Fruit fly (Drosophila melanogaster) whole organism, embryonic: Measurements from ENCODE around the gene CG17930.

Experiments used
- ATbp ChIP-seq: fragments of 200-800 bp; sonication (Bioruptor generic); optimal IDR thresholded peaks from 2 replicates; lab custom pipeline; 2017; ENCODE audit warnings: missing biosample characterization, mild to moderate bottlenecking, missing genetic modification characterization, missing genetic modification reagents
- Ada2b ChIP-seq: fragments of 200-800 bp; sonication (Bioruptor generic); IDR thresholded peaks from 2 replicates; pipeline ENCODE4 v1.3.6; 2022; ENCODE audit warnings: missing biosample characterization, missing genetic modification characterization
- Adf1 ChIP-seq: fragments of 200-800 bp; sonication (Bioruptor generic); IDR thresholded peaks from 2 replicates; pipeline ENCODE4 v1.3.6; 2022; ENCODE audit warnings: missing biosample characterization, missing genetic modification characterization
- Aef1 ChIP-seq: fragments of 200-800 bp; sonication (Bioruptor generic); IDR thresholded peaks from 3 replicates; pipeline ENCODE4 v1.3.6; 2022; ENCODE audit warnings: missing biosample characterization, missing genetic modification characterization
- BtbVII ChIP-seq: fragments of 200-800 bp; sonication (Bioruptor generic); optimal IDR thresholded peaks from 3 replicates; lab custom pipeline; 2017; ENCODE audit warnings: missing biosample characterization, mild to moderate bottlenecking, missing genetic modification characterization
- CG10366 ChIP-seq: fragments of 200-800 bp; sonication (Bioruptor generic); IDR thresholded peaks from 2 replicates; pipeline ENCODE4 v1.3.6; 2022; ENCODE audit warnings: missing biosample characterization, missing genetic modification characterization
- CG11456 ChIP-seq: fragments of 200-800 bp; sonication (Bioruptor generic); IDR thresholded peaks from 3 replicates; pipeline ENCODE4 v1.3.6; 2022; ENCODE audit warnings: missing biosample characterization, missing genetic modification characterization
- CG11696 ChIP-seq: fragments of 200-800 bp; sonication (Bioruptor generic); IDR thresholded peaks from 2 replicates; pipeline ENCODE4 v1.3.6; 2022; ENCODE audit warnings: missing biosample characterization, missing genetic modification characterization
- CG12155 ChIP-seq: fragments of 200-800 bp; sonication (Bioruptor generic); optimal IDR thresholded peaks from 3 replicates; lab custom pipeline; 2016; ENCODE audit warnings: missing biosample characterization, missing genetic modification characterization
- CG12659 ChIP-seq: fragments of 200-800 bp; sonication (Bioruptor generic); optimal IDR thresholded peaks from 3 replicates; lab custom pipeline; 2017; ENCODE audit warnings: mild to moderate bottlenecking, missing biosample characterization, missing genetic modification reagents, missing genetic modification characterization
- CG13287 ChIP-seq: fragments of 200-800 bp; sonication (Bioruptor generic); IDR thresholded peaks from 2 replicates; pipeline ENCODE4 v1.3.6; 2022; ENCODE audit warnings: missing biosample characterization, missing genetic modification characterization; ENCODE audit not compliant: partially characterized antibody
- CG15269 ChIP-seq: fragments of 200-800 bp; sonication (Bioruptor generic); optimal IDR thresholded peaks from 2 replicates; lab custom pipeline; 2018; ENCODE audit warnings: missing biosample characterization, mild to moderate bottlenecking, missing genetic modification characterization, moderate library complexity
- CG15601 ChIP-seq: fragments of 200-800 bp; sonication (Bioruptor generic); optimal IDR thresholded peaks from 3 replicates; lab custom pipeline; 2019; ENCODE audit warnings: missing biosample characterization, mild to moderate bottlenecking, missing genetic modification characterization, moderate library complexity
- CG18262 ChIP-seq: fragments of 200-800 bp; optimal IDR thresholded peaks from 3 replicates; lab custom pipeline; 2019; ENCODE audit warnings: missing biosample characterization, mild to moderate bottlenecking, missing genetic modification characterization, moderate library complexity
- CG1832 ChIP-seq: fragments of 200-800 bp; sonication (Bioruptor generic); optimal IDR thresholded peaks from 2 replicates; lab custom pipeline; 2017; ENCODE audit warnings: missing biosample characterization, mild to moderate bottlenecking, missing genetic modification characterization, inconsistent platforms
- CG18599 ChIP-seq: fragments of 200-800 bp; sonication (Bioruptor generic); optimal IDR thresholded peaks from 3 replicates; lab custom pipeline; 2017; ENCODE audit warnings: missing biosample characterization, missing genetic modification characterization, mild to moderate bottlenecking, moderate library complexity, missing genetic modification reagents
- CG18764 ChIP-seq: fragments of 200-800 bp; sonication (Bioruptor generic); optimal IDR thresholded peaks from 3 replicates; lab custom pipeline; 2016; ENCODE audit warnings: missing biosample characterization, missing genetic modification characterization
- CG31224 ChIP-seq: fragments of 200-800 bp; sonication (Bioruptor generic); IDR thresholded peaks from 2 replicates; pipeline ENCODE4 v1.3.6; 2022; ENCODE audit warnings: missing biosample characterization, missing genetic modification characterization
- CG3407 ChIP-seq: fragments of 200-800 bp; sonication (Bioruptor generic); optimal IDR thresholded peaks from 2 replicates; lab custom pipeline; 2018; ENCODE audit warnings: missing biosample characterization, mild to moderate bottlenecking, missing genetic modification characterization
- CG34224 ChIP-seq: fragments of 200-800 bp; sonication (Bioruptor generic); IDR thresholded peaks from 3 replicates; pipeline ENCODE4 v1.3.6; 2022; ENCODE audit warnings: missing biosample characterization, missing genetic modification characterization; ENCODE audit not compliant: partially characterized antibody
- CG3847 ChIP-seq: fragments of 200-800 bp; sonication (Bioruptor generic); IDR thresholded peaks from 2 replicates; pipeline ENCODE4 v1.3.6; 2022; ENCODE audit warnings: missing biosample characterization, missing genetic modification characterization
- CG4328 ChIP-seq: fragments of 200-800 bp; sonication (Bioruptor generic); optimal IDR thresholded peaks from 3 replicates; lab custom pipeline; 2017; ENCODE audit warnings: missing biosample characterization, missing genetic modification reagents, missing genetic modification characterization
- CG43689 ChIP-seq: fragments of 200-800 bp; sonication (Bioruptor generic); IDR thresholded peaks from 2 replicates; pipeline ENCODE4 v1.3.6; 2022; ENCODE audit warnings: missing biosample characterization, missing genetic modification characterization
- CG6683 ChIP-seq: fragments of 200-800 bp; sonication (Bioruptor generic); optimal IDR thresholded peaks from 2 replicates; lab custom pipeline; 2017; ENCODE audit warnings: missing biosample characterization, mild to moderate bottlenecking, missing genetic modification characterization, missing genetic modification reagents
- Dad ChIP-seq: fragments of 200-800 bp; sonication (Bioruptor generic); optimal IDR thresholded peaks from 3 replicates; lab custom pipeline; 2016; ENCODE audit warnings: missing biosample characterization, missing genetic modification characterization
- Doc2 ChIP-seq: fragments of 200-800 bp; sonication (Bioruptor generic); IDR thresholded peaks from 2 replicates; pipeline ENCODE4 v1.3.6; 2022; ENCODE audit warnings: missing biosample characterization, missing genetic modification characterization
- HHEX ChIP-seq: fragments of 200-800 bp; sonication (Bioruptor generic); optimal IDR thresholded peaks from 3 replicates; lab custom pipeline; 2017; ENCODE audit warnings: missing biosample characterization, mild to moderate bottlenecking, missing genetic modification characterization, missing genetic modification reagents
- Hr39 ChIP-seq: fragments of >200 bp; optimal IDR thresholded peaks from 2 replicates; lab custom pipeline; 2017
- Oli ChIP-seq: fragments of 200-800 bp; sonication (Bioruptor generic); optimal IDR thresholded peaks from 2 replicates; lab custom pipeline; 2018; ENCODE audit warnings: missing biosample characterization, mild to moderate bottlenecking, missing genetic modification characterization, moderate library complexity
- Ravus ChIP-seq: fragments of 200-800 bp; sonication (Bioruptor generic); IDR thresholded peaks from 2 replicates; pipeline ENCODE4 v1.3.6; 2022; ENCODE audit warnings: missing biosample characterization, missing genetic modification characterization
- amos ChIP-seq: fragments of 200-800 bp; sonication (Bioruptor generic); IDR thresholded peaks from 2 replicates; pipeline ENCODE4 v1.3.6; 2022; ENCODE audit warnings: missing biosample characterization, missing genetic modification characterization; ENCODE audit not compliant: partially characterized antibody
- ara ChIP-seq: fragments of 200-800 bp; sonication (Bioruptor generic); IDR thresholded peaks from 2 replicates; pipeline ENCODE4 v1.3.6; 2022; ENCODE audit warnings: missing biosample characterization, missing genetic modification characterization
- bsh ChIP-seq, 2 experiments: fragments of 200-800 bp; sonication (Bioruptor generic); optimal IDR thresholded peaks; 2 replicates each; lab custom pipeline; 2017 to 2018; ENCODE audit warnings: mild to moderate bottlenecking in 2 of 2, missing biosample characterization in 2 of 2, missing genetic modification characterization in 2 of 2, moderate library complexity in 1 of 2
- btn ChIP-seq: fragments of 200-800 bp; sonication (Bioruptor generic); optimal IDR thresholded peaks from 2 replicates; lab custom pipeline; 2016; ENCODE audit warnings: missing biosample characterization, missing genetic modification characterization
- crol ChIP-seq: fragments of 200-800 bp; sonication (Bioruptor generic); IDR thresholded peaks from 2 replicates; pipeline ENCODE4 v1.3.6; 2022; ENCODE audit warnings: missing biosample characterization, missing genetic modification characterization
- h ChIP-seq: fragments of >200 bp; optimal IDR thresholded peaks from 2 replicates; lab custom pipeline; 2017
- jumu ChIP-seq: fragments of 200-800 bp; sonication (Bioruptor generic); optimal IDR thresholded peaks from 3 replicates; lab custom pipeline; 2016; ENCODE audit warnings: missing biosample characterization, missing genetic modification characterization
- luna ChIP-seq: fragments of 200-800 bp; sonication (Bioruptor generic); optimal IDR thresholded peaks from 2 replicates; lab custom pipeline; 2016; ENCODE audit warnings: missing biosample characterization, missing genetic modification characterization
- mirr ChIP-seq: fragments of 200-800 bp; sonication (Bioruptor generic); optimal IDR thresholded peaks from 3 replicates; lab custom pipeline; 2018; ENCODE audit warnings: missing biosample characterization, mild to moderate bottlenecking, missing genetic modification characterization
- oc ChIP-seq: fragments of 200-800 bp; sonication (Bioruptor generic); optimal IDR thresholded peaks from 2 replicates; lab custom pipeline; 2018; ENCODE audit warnings: missing biosample characterization, mild to moderate bottlenecking, missing genetic modification characterization, moderate library complexity
- pb ChIP-seq: fragments of 200-800 bp; sonication (Bioruptor generic); optimal IDR thresholded peaks from 3 replicates; lab custom pipeline; 2016; ENCODE audit warnings: missing biosample characterization, missing genetic modification characterization
- pho ChIP-seq: fragments of 200-800 bp; sonication (Bioruptor generic); optimal IDR thresholded peaks from 2 replicates; lab custom pipeline; 2016; ENCODE audit warnings: missing biosample characterization, missing genetic modification characterization
- phol ChIP-seq: fragments of 200-800 bp; sonication (Bioruptor generic); optimal IDR thresholded peaks from 3 replicates; lab custom pipeline; 2018; ENCODE audit warnings: missing biosample characterization, mild to moderate bottlenecking, missing genetic modification characterization, moderate library complexity
- prd ChIP-seq, 3 experiments: fragments of >200 bp in 2 of 3; fragments of 200-800 bp in 1 of 3; sonication (Bioruptor generic) in 1 of 3; optimal IDR thresholded peaks in 2 of 3; IDR thresholded peaks in 1 of 3; 2 replicates in 2 of 3; 3 replicates in 1 of 3; pipeline versions ENCODE4 v1.3.6 to Lab custom; 2017 to 2022; ENCODE audit warnings: missing biosample characterization in 1 of 3, missing genetic modification characterization in 1 of 3
- run ChIP-seq: fragments of 200-800 bp; sonication (Bioruptor generic); optimal IDR thresholded peaks from 3 replicates; lab custom pipeline; 2018; ENCODE audit warnings: missing biosample characterization, mild to moderate bottlenecking, missing genetic modification characterization
- stwl ChIP-seq: fragments of 200-800 bp; sonication (Bioruptor generic); optimal IDR thresholded peaks from 3 replicates; lab custom pipeline; 2018; ENCODE audit warnings: missing biosample characterization, mild to moderate bottlenecking, missing genetic modification characterization, moderate library complexity
- tap ChIP-seq: fragments of 200-800 bp; optimal IDR thresholded peaks from 3 replicates; lab custom pipeline; 2019; ENCODE audit warnings: missing biosample characterization, mild to moderate bottlenecking, missing genetic modification characterization, moderate library complexity

CG17930 gene

dm6 chr3R:16280003-16280998 is 47.3 kb upstream of the CG17930 start (continued):
- TF ChIP-seq Ravus (GFP tag; lab: Robert Waterston, UW) (peak; percentile 98), CG4328 (GFP tag; lab: Kevin White, UChicago) (peak; percentile 98), CG18599 (GFP tag; lab: Kevin White, UChicago) (peak; percentile 100), Dad (GFP tag; lab: Kevin White, UChicago) (peak; percentile 98), CG43689 (peak; percentile 99), mirr (GFP tag; lab: Kevin White, UChicago) (peak; percentile 97), Hr39 (lab: Kevin White, UChicago) (no peak), CG15269 (tag; lab: Kevin White, UChicago) (peak; percentile 100), CG3847 (GFP tag; lab: Robert Waterston, UW) (peak; percentile 100), pb (GFP tag; lab: Kevin White, UChicago) (peak; percentile 99), prd (optimal IDR thresholded peaks at IDR 0.05; lab: Kevin White, UChicago) (no peak), prd (GFP tag; IDR thresholded peaks at IDR 0.05; lab: Robert Waterston, UW) (peak; percentile 100), BtbVII (GFP tag; lab: Kevin White, UChicago) (peak; percentile 99), CG12155 (GFP tag; lab: Kevin White, UChicago) (peak; percentile 99), jumu (GFP tag; lab: Kevin White, UChicago) (peak; percentile 99), CG11456 (peak; percentile 99), ara (peak; percentile 99), tap (tag; lab: Kevin White, UChicago) (peak; percentile 100), phol (peak; percentile 99), amos (GFP tag; lab: Robert Waterston, UW) (0 out of 2 replicates have a peak, but pooled peaks have one; percentile 24), bsh (GFP tag; optimal IDR thresholded peaks at IDR 0.05; lab: Kevin White, UChicago) (peak; percentile 95 to 100), CG18262 (peak; percentile 100), CG11696 (GFP tag; lab: Robert Waterston, UW) (peak; percentile 98), CG10366 (GFP tag; lab: Robert Waterston, UW) (peak; percentile 100), CG31224 (GFP tag; lab: Robert Waterston, UW) (peak; percentile 98), CG6683 (GFP tag; lab: Kevin White, UChicago) (peak; percentile 97), CG13287 (GFP tag; lab: Robert Waterston, UW) (peak; percentile 48; the same call in 1 of the 2 replicates), stwl (tag; lab: Kevin White, UChicago) (peak; percentile 87), Ada2b (GFP tag; lab: Robert Waterston, UW) (peak; percentile 100), run (tag; lab: Kevin White, UChicago) (peak; percentile 99), CG15601 (tag; lab: Kevin White, UChicago) (peak; percentile 99), btn (GFP tag; lab: Kevin White, UChicago) (peak; percentile 98), Doc2 (GFP tag; lab: Robert Waterston, UW) (no peak; the same call in 1 of the 2 replicates), Adf1 (GFP tag; lab: Robert Waterston, UW) (peak; percentile 94), HHEX (GFP tag; lab: Kevin White, UChicago) (peak; percentile 99), CG1832 (peak; percentile 83), ATbp (peak; percentile 99), pho (GFP tag; lab: Kevin White, UChicago) (peak; percentile 100), Aef1 (GFP tag; lab: Robert Waterston, UW) (peak; percentile 99), luna (GFP tag; lab: Kevin White, UChicago) (peak; percentile 99), crol (peak; percentile 83), oc (peak; percentile 100), CG12659 (GFP tag; lab: Kevin White, UChicago) (peak; percentile 100), CG34224 (peak; percentile 22; the same call in 1 of the 3 replicates), CG18764 (GFP tag; lab: Kevin White, UChicago) (peak; percentile 99), Oli (tag; lab: Kevin White, UChicago) (peak; percentile 100), CG3407 (GFP tag; lab: Kevin White, UChicago) (peak; percentile 98), h (lab: Kevin White, UChicago) (no peak)
